Worm (Caenorhabditis elegans) whole organism, L4 larva: Measurements from ENCODE around the gene col-33.

Experiments
- D1046.2 ChIP-seq: fragments of 200-800 bp; sonication (Bioruptor generic); IDR thresholded peaks from 2 replicates; pipeline ENCODE4 v1.3.6; 2022; ENCODE audit warnings: missing genetic modification characterization, missing compliant biosample characterization
- F26F4.8 ChIP-seq: fragments of 200-800 bp; sonication (Bioruptor generic); conservative IDR thresholded peaks from 2 replicates; pipeline ENCODE4 v1.3.6; 2022; ENCODE audit warnings: missing genetic modification characterization, missing compliant biosample characterization
- F37D6.2 ChIP-seq: sonication (generic microtip); optimal IDR thresholded peaks from 2 replicates; lab custom pipeline; 2016; ENCODE audit warnings: mild to moderate bottlenecking, missing genetic modification characterization, missing compliant biosample characterization
- F44E2.7 ChIP-seq: fragments of 200-800 bp; sonication (Bioruptor generic); IDR thresholded peaks from 2 replicates; pipeline ENCODE4 v2.1.2; 2022; ENCODE audit warnings: missing genetic modification characterization, missing compliant biosample characterization
- F49E8.2 ChIP-seq: sonication (generic microtip); optimal IDR thresholded peaks from 2 replicates; lab custom pipeline; 2016; ENCODE audit warnings: missing compliant biosample characterization, mild to moderate bottlenecking, missing genetic modification characterization, borderline replicate concordance
- R02D3.7 ChIP-seq: fragments of 150-350 bp; sonication (generic microtip); optimal IDR thresholded peaks from 3 replicates; lab custom pipeline; 2014; ENCODE audit warnings: missing biosample characterization, missing genetic modification characterization
- T26A8.4 ChIP-seq: fragments of 200-800 bp; sonication (Bioruptor generic); IDR thresholded peaks from 2 replicates; pipeline ENCODE4 v1.3.6; 2022; ENCODE audit warnings: missing genetic modification characterization, missing compliant biosample characterization
- Y5F2A.4 ChIP-seq: fragments of 200-800 bp; sonication (Bioruptor generic); optimal IDR thresholded peaks from 2 replicates; lab custom pipeline; 2018; ENCODE audit warnings: mild to moderate bottlenecking, missing genetic modification characterization, missing compliant biosample characterization
- aha-1 ChIP-seq: fragments of 150-350 bp; peaks from one replicate; lab custom pipeline; 2014; ENCODE audit warnings: missing biosample characterization, missing genetic modification characterization
- arid-1 ChIP-seq: fragments of 200-800 bp; sonication (Bioruptor generic); conservative IDR thresholded peaks from 2 replicates; pipeline ENCODE4 v1.3.6; 2022; ENCODE audit warnings: missing genetic modification reagents, missing genetic modification characterization, missing compliant biosample characterization
- attf-4 ChIP-seq: sonication (generic microtip); optimal IDR thresholded peaks from 3 replicates; lab custom pipeline; 2017; ENCODE audit warnings: missing biosample characterization, missing genetic modification characterization
- ceh-44 ChIP-seq: fragments of 200-800 bp; sonication (Bioruptor generic); IDR thresholded peaks from 2 replicates; pipeline ENCODE4 v1.3.6; 2022; ENCODE audit warnings: missing genetic modification reagents, missing genetic modification characterization, missing compliant biosample characterization
- ceh-82 ChIP-seq: sonication (generic microtip); optimal IDR thresholded peaks from 2 replicates; lab custom pipeline; 2017; ENCODE audit warnings: missing biosample characterization, missing genetic modification characterization
- ctbp-1 ChIP-seq: fragments of 200-800 bp; sonication (Bioruptor generic); IDR thresholded peaks from 2 replicates; pipeline ENCODE4 v1.3.6; 2022; ENCODE audit warnings: missing genetic modification reagents, missing genetic modification characterization, missing compliant biosample characterization
- daf-12 ChIP-seq: fragments of 150-350 bp; optimal IDR thresholded peaks from 2 replicates; lab custom pipeline; 2014; ENCODE audit warnings: missing biosample characterization, missing genetic modification reagents, missing genetic modification characterization
- daf-16 ChIP-seq, 3 experiments: sonication (generic microtip); optimal IDR thresholded peaks; 2 replicates each; lab custom pipeline; 2016 to 2017; ENCODE audit warnings: missing genetic modification characterization in 3 of 3, missing genetic modification reagents in 3 of 3, mild to moderate bottlenecking in 2 of 3, missing compliant biosample characterization in 2 of 3, missing biosample characterization in 1 of 3, moderate library complexity in 1 of 3
- dmd-9 ChIP-seq: fragments of 200-800 bp; sonication (Bioruptor generic); IDR thresholded peaks from 2 replicates; pipeline ENCODE4 v1.3.6; 2022; ENCODE audit warnings: missing genetic modification reagents, missing genetic modification characterization, missing compliant biosample characterization
- dve-1 ChIP-seq: sonication (generic microtip); optimal IDR thresholded peaks from 2 replicates; lab custom pipeline; 2017; ENCODE audit warnings: antibody characterized with exemption, mild to moderate bottlenecking, missing genetic modification characterization, missing compliant biosample characterization; ENCODE audit not compliant: insufficient read depth
- egl-43 ChIP-seq: fragments of 200-800 bp; sonication (Bioruptor generic); IDR thresholded peaks from 2 replicates; pipeline ENCODE4 v1.3.6; 2022; ENCODE audit warnings: missing genetic modification reagents, missing genetic modification characterization, missing compliant biosample characterization
- hlh-11 ChIP-seq: fragments of 200-800 bp; sonication (Bioruptor generic); optimal IDR thresholded peaks from 2 replicates; lab custom pipeline; 2018; ENCODE audit warnings: mild to moderate bottlenecking, missing genetic modification characterization, missing compliant biosample characterization
- lim-7 ChIP-seq: fragments of 200-800 bp; sonication (Bioruptor generic); IDR thresholded peaks from 2 replicates; pipeline ENCODE4 v1.3.6; 2022; ENCODE audit warnings: missing genetic modification characterization, missing compliant biosample characterization
- lin-1 ChIP-seq: fragments of 200-800 bp; sonication (Bioruptor generic); IDR thresholded peaks from 2 replicates; pipeline ENCODE4 v1.3.6; 2022; ENCODE audit warnings: missing genetic modification reagents, missing genetic modification characterization, missing compliant biosample characterization
- lin-38 ChIP-seq: fragments of 200-800 bp; sonication (Bioruptor generic); IDR thresholded peaks from 2 replicates; pipeline ENCODE4 v1.3.6; 2022; ENCODE audit warnings: missing genetic modification reagents, missing genetic modification characterization, missing compliant biosample characterization
- lin-39 ChIP-seq: fragments of 150-350 bp; optimal IDR thresholded peaks from 2 replicates; lab custom pipeline; 2014; ENCODE audit warnings: missing biosample characterization, missing genetic modification reagents, missing genetic modification characterization
- lir-3 ChIP-seq: sonication (generic microtip); optimal IDR thresholded peaks from 2 replicates; lab custom pipeline; 2016; ENCODE audit warnings: mild to moderate bottlenecking, missing genetic modification characterization, missing compliant biosample characterization
- madf-5 ChIP-seq, 2 experiments: fragments of 200-800 bp; sonication (Bioruptor generic); IDR thresholded peaks; 2 replicates each; pipeline ENCODE4 v1.3.6; 2022; ENCODE audit warnings: missing compliant biosample characterization in 2 of 2, missing genetic modification characterization in 2 of 2
- madf-9 ChIP-seq: fragments of 200-800 bp; sonication (Bioruptor generic); conservative IDR thresholded peaks from 2 replicates; pipeline ENCODE4 v1.3.6; 2022; ENCODE audit warnings: missing genetic modification reagents, missing genetic modification characterization, missing compliant biosample characterization
- mdl-1 ChIP-seq, 2 experiments: fragments of 150-350 bp in 1 of 2; sonication (generic microtip) in 1 of 2; optimal IDR thresholded peaks; 2 replicates each; lab custom pipeline; 2014 to 2017; ENCODE audit warnings: missing biosample characterization in 2 of 2, missing genetic modification characterization in 2 of 2
- mxl-3 ChIP-seq: fragments of 200-800 bp; sonication (Bioruptor generic); optimal IDR thresholded peaks from 2 replicates; lab custom pipeline; 2018; ENCODE audit warnings: mild to moderate bottlenecking, missing genetic modification characterization, missing compliant biosample characterization
- nhr-111 ChIP-seq: fragments of 200-800 bp; sonication (Bioruptor generic); optimal IDR thresholded peaks from 2 replicates; lab custom pipeline; 2018; ENCODE audit warnings: mild to moderate bottlenecking, missing genetic modification characterization, missing compliant biosample characterization
- nhr-237 ChIP-seq: sonication (generic microtip); optimal IDR thresholded peaks from 2 replicates; lab custom pipeline; 2017; ENCODE audit warnings: missing biosample characterization, missing genetic modification characterization
- nhr-42 ChIP-seq: fragments of 200-800 bp; sonication (Bioruptor generic); IDR thresholded peaks from 2 replicates; pipeline ENCODE4 v1.3.6; 2022; ENCODE audit warnings: missing genetic modification characterization, missing compliant biosample characterization
- nhr-48 ChIP-seq: sonication (generic microtip); optimal IDR thresholded peaks from 2 replicates; lab custom pipeline; 2016; ENCODE audit warnings: mild to moderate bottlenecking, missing genetic modification characterization, missing compliant biosample characterization
- nhr-76 ChIP-seq: fragments of 150-350 bp; optimal IDR thresholded peaks from 2 replicates; lab custom pipeline; 2014; ENCODE audit warnings: missing biosample characterization, missing genetic modification characterization
- sdz-12 ChIP-seq: fragments of 200-800 bp; sonication (Bioruptor generic); optimal IDR thresholded peaks from 2 replicates; lab custom pipeline; 2018; ENCODE audit warnings: mild to moderate bottlenecking, missing genetic modification characterization, missing compliant biosample characterization
- set-16 ChIP-seq: fragments of 200-800 bp; sonication (Bioruptor generic); IDR thresholded peaks from 2 replicates; pipeline ENCODE4 v1.3.6; 2022; ENCODE audit warnings: missing genetic modification reagents, missing genetic modification characterization, missing compliant biosample characterization
- skn-1 ChIP-seq: fragments of 150-350 bp; optimal IDR thresholded peaks from 2 replicates; lab custom pipeline; 2014; ENCODE audit warnings: missing biosample characterization, missing genetic modification characterization
- snpc-4 ChIP-seq: fragments of 150-350 bp; optimal IDR thresholded peaks from 2 replicates; lab custom pipeline; 2014; ENCODE audit warnings: missing biosample characterization, missing genetic modification characterization
- spr-1 ChIP-seq: sonication (generic microtip); optimal IDR thresholded peaks from 2 replicates; lab custom pipeline; 2016; ENCODE audit warnings: mild to moderate bottlenecking, missing genetic modification characterization, missing compliant biosample characterization
- spr-3 ChIP-seq: fragments of 200-800 bp; sonication (Bioruptor generic); optimal IDR thresholded peaks from 2 replicates; lab custom pipeline; 2018; ENCODE audit warnings: mild to moderate bottlenecking, missing genetic modification characterization, missing compliant biosample characterization
- unc-62 ChIP-seq, 3 experiments: fragments of 150-350 bp in 1 of 3; sonication (generic microtip); optimal IDR thresholded peaks in 2 of 3; peaks in 1 of 3; 1 replicate in 1 of 3; 2 replicates in 2 of 3; lab custom pipeline; 2014 to 2017; ENCODE audit warnings: missing biosample characterization in 3 of 3, missing genetic modification characterization in 3 of 3, missing genetic modification reagents in 3 of 3, missing genotype in 1 of 3
- zfp-2 ChIP-seq: sonication (generic microtip); optimal IDR thresholded peaks from 2 replicates; lab custom pipeline; 2016; ENCODE audit warnings: mild to moderate bottlenecking, missing genetic modification characterization, missing compliant biosample characterization
- zfp-3 ChIP-seq: fragments of 200-800 bp; sonication (Bioruptor generic); conservative IDR thresholded peaks from 2 replicates; pipeline ENCODE4 v1.3.6; 2022; ENCODE audit warnings: missing genetic modification reagents, missing genetic modification characterization, missing compliant biosample characterization
- ztf-7 ChIP-seq: fragments of 150-350 bp; optimal IDR thresholded peaks from 2 replicates; lab custom pipeline; 2014; ENCODE audit warnings: missing biosample characterization, missing genetic modification characterization

Gene col-33

ce11 chrIV:4298983-4299382 is 35.9 kb downstream of the col-33 start, which contains the start of gene F15E6.9:
F15E6.9 (minus strand) TSS chrIV:4299083.
- no peak for TF ChIP-seq zfp-2
- TF ChIP-seq nhr-237 (tag; lab: Kevin White, UChicago): no peak
- TF ChIP-seq skn-1 (tag; lab: Kevin White, UChicago): no peak

ce11 chrIV:4299994-4300393 is 36.9 kb downstream of the col-33 start:
- peak; percentile 34; the same call in 1 of the 2 replicates for TF ChIP-seq set-16 (GFP tag; lab: Robert Waterston, UW)
- no peak for TF ChIP-seq F37D6.2
- TF ChIP-seq nhr-48 (tag; lab: Kevin White, UChicago): peak; percentile 51
- no peak for TF ChIP-seq Y5F2A.4
- no peak for TF ChIP-seq lin-1 (GFP tag; lab: Robert Waterston, UW)
- no peak for TF ChIP-seq lir-3
- TF ChIP-seq aha-1 (tag; lab: Kevin White, UChicago): peak; percentile 79
- TF ChIP-seq D1046.2: no peak
- TF ChIP-seq mxl-3: peak; percentile 30
- TF ChIP-seq lim-7 (GFP tag; lab: Robert Waterston, UW): no peak
- no peak for TF ChIP-seq ceh-82 (tag; lab: Kevin White, UChicago)
- TF ChIP-seq spr-3: no peak
- no peak for TF ChIP-seq madf-5 (GFP tag; IDR thresholded peaks at IDR 0.05; lab: Robert Waterston, UW)
- TF ChIP-seq nhr-42 (GFP tag; lab: Robert Waterston, UW): no peak
- TF ChIP-seq unc-62 (GFP tag; optimal IDR thresholded peaks at IDR 0.05 in 1 of 2; lab: Kevin White, UChicago): no peak
- TF ChIP-seq unc-62 (tag; optimal IDR thresholded peaks at IDR 0.05; lab: Kevin White, UChicago): no peak
- no peak for TF ChIP-seq sdz-12 (GFP tag; lab: Kevin White, UChicago)
- peak; percentile 67 for TF ChIP-seq hlh-11 (tag; lab: Kevin White, UChicago)
- TF ChIP-seq T26A8.4 (GFP tag; lab: Robert Waterston, UW): peak; percentile 64
- no peak for TF ChIP-seq daf-12 (tag; lab: Kevin White, UChicago)
- TF ChIP-seq snpc-4 (tag; lab: Kevin White, UChicago): no peak
- TF ChIP-seq nhr-111 (GFP tag; lab: Kevin White, UChicago): no peak
- no peak for TF ChIP-seq arid-1 (GFP tag; lab: Robert Waterston, UW)
- no peak for TF ChIP-seq lin-38
- TF ChIP-seq nhr-76 (tag; lab: Kevin White, UChicago): no peak
- no peak for TF ChIP-seq daf-16 (GFP tag; optimal IDR thresholded peaks at IDR 0.05; lab: Kevin White, UChicago)
- no peak for TF ChIP-seq daf-16 (tag; optimal IDR thresholded peaks at IDR 0.05; lab: Kevin White, UChicago)
- no peak for TF ChIP-seq R02D3.7 (tag; lab: Kevin White, UChicago)
- no peak for TF ChIP-seq dve-1 (tag; lab: Kevin White, UChicago)
- no peak for TF ChIP-seq F49E8.2 (tag; lab: Kevin White, UChicago)
- no peak for TF ChIP-seq zfp-3 (GFP tag; lab: Robert Waterston, UW)
- TF ChIP-seq madf-9 (GFP tag; lab: Robert Waterston, UW): no peak
- no peak for TF ChIP-seq mdl-1 (tag; optimal IDR thresholded peaks at IDR 0.05; lab: Kevin White, UChicago)
- TF ChIP-seq F44E2.7 (GFP tag; lab: Robert Waterston, UW): no peak
- TF ChIP-seq attf-4: no peak
- no peak for TF ChIP-seq ceh-44 (GFP tag; lab: Robert Waterston, UW)
- no peak for TF ChIP-seq lin-39 (tag; lab: Kevin White, UChicago)

ce11 chrIV:4301202-4301601 is 38.1 kb downstream of the col-33 start, which contains the start of gene lgc-22:
lgc-22 (plus strand) TSS chrIV:4301306.
- TF ChIP-seq ztf-7 (tag; lab: Kevin White, UChicago) (no peak), egl-43 (GFP tag; lab: Robert Waterston, UW) (peak; percentile 55; the same call in 1 of the 2 replicates), dmd-9 (GFP tag; lab: Robert Waterston, UW) (0 out of 2 replicates have a peak, but pooled peaks have one; percentile 32), ctbp-1 (GFP tag; lab: Robert Waterston, UW) (no peak), spr-1 (tag; lab: Kevin White, UChicago) (no peak), F26F4.8 (GFP tag; lab: Robert Waterston, UW) (no peak), set-16 (GFP tag; lab: Robert Waterston, UW) (peak; percentile 86)
